Fruit fly (Drosophila melanogaster) whole organism, embryonic: ENCODE data around the gene Liprin-alpha.

ENCODE experiments used
- ATbp ChIP-seq: fragments of 200-800 bp; sonication (Bioruptor generic); optimal IDR thresholded peaks from 2 replicates; lab custom pipeline; 2017; ENCODE audit warnings: missing biosample characterization, mild to moderate bottlenecking, missing genetic modification characterization, missing genetic modification reagents
- B-H1 ChIP-seq: fragments of 200-800 bp; sonication (Bioruptor generic); IDR thresholded peaks from 3 replicates; pipeline ENCODE4 v1.3.6; 2022; ENCODE audit warnings: missing biosample characterization, missing genetic modification characterization
- CG10274 ChIP-seq: fragments of 200-800 bp; sonication (Bioruptor generic); optimal IDR thresholded peaks from 3 replicates; lab custom pipeline; 2017; ENCODE audit warnings: missing biosample characterization, mild to moderate bottlenecking, missing genetic modification characterization
- CG11456 ChIP-seq: fragments of 200-800 bp; sonication (Bioruptor generic); IDR thresholded peaks from 3 replicates; pipeline ENCODE4 v1.3.6; 2022; ENCODE audit warnings: missing biosample characterization, missing genetic modification characterization
- CG1233 ChIP-seq: fragments of 200-800 bp; sonication (Bioruptor generic); optimal IDR thresholded peaks from 4 replicates; lab custom pipeline; 2018; ENCODE audit warnings: missing biosample characterization, mild to moderate bottlenecking, missing genetic modification characterization
- CG13624 ChIP-seq: fragments of 200-800 bp; sonication (Bioruptor generic); optimal IDR thresholded peaks from 2 replicates; lab custom pipeline; 2016; ENCODE audit warnings: missing biosample characterization, missing genetic modification characterization
- CG15601 ChIP-seq: fragments of 200-800 bp; sonication (Bioruptor generic); optimal IDR thresholded peaks from 3 replicates; lab custom pipeline; 2019; ENCODE audit warnings: missing biosample characterization, mild to moderate bottlenecking, missing genetic modification characterization, moderate library complexity
- CG15696 ChIP-seq: fragments of 200-800 bp; sonication (Bioruptor generic); optimal IDR thresholded peaks from 2 replicates; lab custom pipeline; 2019; ENCODE audit warnings: missing biosample characterization, mild to moderate bottlenecking, missing genetic modification characterization, moderate library complexity
- CG17912 ChIP-seq: fragments of 200-800 bp; sonication (Bioruptor generic); optimal IDR thresholded peaks from 2 replicates; lab custom pipeline; 2018; ENCODE audit warnings: missing biosample characterization, mild to moderate bottlenecking, missing genetic modification characterization
- CG1792 ChIP-seq: fragments of 200-800 bp; sonication (Bioruptor generic); optimal IDR thresholded peaks from 2 replicates; lab custom pipeline; 2016; ENCODE audit warnings: missing biosample characterization, missing genetic modification characterization
- CG18764 ChIP-seq: fragments of 200-800 bp; sonication (Bioruptor generic); optimal IDR thresholded peaks from 3 replicates; lab custom pipeline; 2016; ENCODE audit warnings: missing biosample characterization, missing genetic modification characterization
- CG2202 ChIP-seq: fragments of 200-800 bp; sonication (Bioruptor generic); optimal IDR thresholded peaks from 2 replicates; lab custom pipeline; 2018; ENCODE audit warnings: missing biosample characterization, mild to moderate bottlenecking, missing genetic modification characterization
- CG42726 ChIP-seq: fragments of 200-800 bp; sonication (Bioruptor generic); IDR thresholded peaks from 2 replicates; pipeline ENCODE4 v1.3.6; 2022; ENCODE audit warnings: missing biosample characterization, missing genetic modification characterization; ENCODE audit not compliant: partially characterized antibody
- CG4328 ChIP-seq: fragments of 200-800 bp; sonication (Bioruptor generic); optimal IDR thresholded peaks from 3 replicates; lab custom pipeline; 2017; ENCODE audit warnings: missing biosample characterization, missing genetic modification reagents, missing genetic modification characterization
- CG4404 ChIP-seq: fragments of 200-800 bp; sonication (Bioruptor generic); IDR thresholded peaks from 2 replicates; pipeline ENCODE4 v1.3.6; 2022; ENCODE audit warnings: missing biosample characterization, missing genetic modification characterization
- CG4854 ChIP-seq: fragments of 200-800 bp; sonication (Bioruptor generic); optimal IDR thresholded peaks from 2 replicates; lab custom pipeline; 2016; ENCODE audit warnings: missing biosample characterization, missing genetic modification characterization, inconsistent platforms
- CG5180 ChIP-seq: fragments of 200-800 bp; sonication (Bioruptor generic); optimal IDR thresholded peaks from 3 replicates; lab custom pipeline; 2017; ENCODE audit warnings: missing biosample characterization, missing genetic modification characterization, mild to moderate bottlenecking, moderate library complexity, missing genetic modification reagents
- CG7271 ChIP-seq: fragments of 200-800 bp; sonication (Bioruptor generic); optimal IDR thresholded peaks from 2 replicates; lab custom pipeline; 2018; ENCODE audit warnings: missing biosample characterization, mild to moderate bottlenecking, missing genetic modification characterization, moderate library complexity
- CG7745 ChIP-seq: fragments of 200-800 bp; sonication (Bioruptor generic); optimal IDR thresholded peaks from 2 replicates; lab custom pipeline; 2018; ENCODE audit warnings: missing biosample characterization, mild to moderate bottlenecking, missing genetic modification characterization, moderate library complexity
- Dbx ChIP-seq: fragments of 200-800 bp; sonication (Bioruptor generic); IDR thresholded peaks from 3 replicates; pipeline ENCODE4 v1.3.6; 2022; ENCODE audit warnings: missing biosample characterization, missing genetic modification characterization
- Dfd ChIP-seq, 2 experiments: fragments of >200 bp; optimal IDR thresholded peaks; 2 replicates each; lab custom pipeline; 2017; ENCODE audit warnings: missing biosample characterization in 2 of 2, missing genetic modification characterization in 2 of 2
- Dll ChIP-seq: fragments of 200-800 bp; sonication (Bioruptor generic); IDR thresholded peaks from 4 replicates; pipeline ENCODE4 v1.3.6; 2022; ENCODE audit warnings: missing biosample characterization, missing genetic modification characterization; ENCODE audit not compliant: partially characterized antibody
- Doc2 ChIP-seq: fragments of 200-800 bp; sonication (Bioruptor generic); IDR thresholded peaks from 2 replicates; pipeline ENCODE4 v1.3.6; 2022; ENCODE audit warnings: missing biosample characterization, missing genetic modification characterization
- Fer2 ChIP-seq: fragments of 200-800 bp; sonication (Bioruptor generic); optimal IDR thresholded peaks from 2 replicates; lab custom pipeline; 2018; ENCODE audit warnings: missing biosample characterization, mild to moderate bottlenecking, missing genetic modification characterization, moderate library complexity
- Gug ChIP-seq: fragments of 200-800 bp; sonication (Bioruptor generic); IDR thresholded peaks from 4 replicates; pipeline ENCODE4 v1.3.6; 2022; ENCODE audit warnings: missing biosample characterization, missing genetic modification characterization
- HmgD ChIP-seq: fragments of 200-800 bp; sonication (Bioruptor generic); optimal IDR thresholded peaks from 3 replicates; lab custom pipeline; 2016; ENCODE audit warnings: missing biosample characterization, missing genetic modification characterization
- Hsf ChIP-seq: fragments of 200-800 bp; sonication (Bioruptor generic); optimal IDR thresholded peaks from 3 replicates; lab custom pipeline; 2016; ENCODE audit warnings: missing biosample characterization, missing genetic modification characterization
- Mes4 ChIP-seq: fragments of 200-800 bp; sonication (Bioruptor generic); optimal IDR thresholded peaks from 2 replicates; lab custom pipeline; 2016; ENCODE audit warnings: missing biosample characterization, missing genetic modification characterization
- NC2α ChIP-seq: fragments of 200-800 bp; sonication (Bioruptor generic); optimal IDR thresholded peaks from 2 replicates; lab custom pipeline; 2016; ENCODE audit warnings: missing biosample characterization, missing genetic modification characterization
- Rx ChIP-seq: fragments of 200-800 bp; sonication (Bioruptor generic); IDR thresholded peaks from 2 replicates; pipeline ENCODE4 v1.3.6; 2022; ENCODE audit warnings: missing biosample characterization, missing genetic modification characterization
- ab ChIP-seq: fragments of 200-800 bp; sonication (Bioruptor generic); optimal IDR thresholded peaks from 2 replicates; lab custom pipeline; 2016; ENCODE audit warnings: missing biosample characterization, missing genetic modification characterization
- chm ChIP-seq: fragments of 200-800 bp; sonication (Bioruptor generic); IDR thresholded peaks from 2 replicates; pipeline ENCODE4 v1.3.6; 2022; ENCODE audit warnings: missing biosample characterization, missing genetic modification characterization
- chn ChIP-seq: fragments of 200-800 bp; sonication (Bioruptor generic); optimal IDR thresholded peaks from 2 replicates; lab custom pipeline; 2016; ENCODE audit warnings: missing biosample characterization, missing genetic modification characterization
- dan ChIP-seq: fragments of 200-800 bp; sonication (Bioruptor generic); IDR thresholded peaks from 2 replicates; pipeline ENCODE4 v1.3.6; 2022; ENCODE audit warnings: missing biosample characterization, missing genetic modification characterization
- dati ChIP-seq: fragments of 200-800 bp; sonication (Bioruptor generic); IDR thresholded peaks from 2 replicates; pipeline ENCODE4 v1.3.6; 2022; ENCODE audit warnings: missing biosample characterization, missing genetic modification characterization
- inv ChIP-seq: fragments of 200-800 bp; sonication (Bioruptor generic); IDR thresholded peaks from 2 replicates; pipeline ENCODE4 v1.3.6; 2022; ENCODE audit warnings: missing biosample characterization, missing genetic modification characterization; ENCODE audit not compliant: partially characterized antibody
- ken ChIP-seq: fragments of 200-800 bp; sonication (Bioruptor generic); IDR thresholded peaks from 3 replicates; pipeline ENCODE4 v1.3.6; 2022; ENCODE audit warnings: missing biosample characterization, missing genetic modification characterization
- lmd ChIP-seq: fragments of 200-800 bp; sonication (Bioruptor generic); IDR thresholded peaks from 2 replicates; pipeline ENCODE4 v1.3.6; 2022; ENCODE audit warnings: missing biosample characterization, missing genetic modification characterization
- maf-S ChIP-seq: fragments of 200-800 bp; sonication (Bioruptor generic); optimal IDR thresholded peaks from 2 replicates; lab custom pipeline; 2016; ENCODE audit warnings: missing biosample characterization, missing genetic modification characterization
- mam ChIP-seq: fragments of 200-800 bp; sonication (Bioruptor generic); optimal IDR thresholded peaks from 3 replicates; lab custom pipeline; 2016; ENCODE audit warnings: missing biosample characterization, missing genetic modification characterization
- mld ChIP-seq: fragments of 200-800 bp; sonication (Bioruptor generic); IDR thresholded peaks from 3 replicates; pipeline ENCODE4 v1.3.6; 2022; ENCODE audit warnings: missing biosample characterization, missing genetic modification characterization; ENCODE audit not compliant: partially characterized antibody
- nau ChIP-seq: fragments of 200-800 bp; sonication (Bioruptor generic); optimal IDR thresholded peaks from 3 replicates; lab custom pipeline; 2017; ENCODE audit warnings: missing biosample characterization, mild to moderate bottlenecking, missing genetic modification characterization, missing genetic modification reagents
- otp ChIP-seq: fragments of 200-800 bp; sonication (Bioruptor generic); IDR thresholded peaks from 3 replicates; pipeline ENCODE4, ENCODE4 v1.3.6; 2022; ENCODE audit warnings: missing biosample characterization, missing genetic modification characterization
- pan ChIP-seq, 4 experiments: fragments of >200 bp in 3 of 4; fragments of 200-800 bp in 1 of 4; sonication (Bioruptor generic) in 1 of 4; optimal IDR thresholded peaks in 3 of 4; IDR thresholded peaks in 1 of 4; 2 replicates each; pipeline versions ENCODE4 v1.3.6 to Lab custom; 2017 to 2022; ENCODE audit warnings: missing biosample characterization in 2 of 4, missing genetic modification characterization in 2 of 4, mixed read lengths in 1 of 4
- zfh1 ChIP-seq: fragments of 200-800 bp; sonication (Bioruptor generic); IDR thresholded peaks from 3 replicates; pipeline ENCODE4 v1.3.6; 2022; ENCODE audit warnings: missing biosample characterization, missing genetic modification characterization

Liprin-alpha gene

DNA sequence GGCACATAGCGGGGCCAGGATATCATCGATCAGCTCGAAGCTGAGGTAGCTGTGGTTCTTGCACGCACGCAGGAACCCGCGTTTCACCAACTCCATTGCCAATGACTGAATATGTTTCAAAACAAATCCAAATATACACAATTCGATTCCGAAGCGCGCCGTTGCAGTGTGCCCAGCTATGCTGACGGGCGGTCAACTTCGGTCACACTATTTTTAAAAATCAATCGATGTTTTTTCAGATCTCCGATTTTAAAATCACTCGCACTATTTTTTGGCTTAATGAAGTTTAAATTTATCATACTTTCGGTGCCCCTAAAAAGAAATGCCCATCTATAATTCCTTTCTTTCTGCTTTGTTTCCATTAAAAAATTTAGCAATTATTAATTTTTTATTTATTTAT is 46.2 kb upstream of the Liprin-alpha start, which contains the start of gene Nse1 (continued):
- no peak; the same call in 1 of the 2 replicates for TF ChIP-seq CG42726 (GFP tag; lab: Robert Waterston, UW)
- TF ChIP-seq Hsf (GFP tag; lab: Kevin White, UChicago): no peak
- no peak for TF ChIP-seq Rx (GFP tag; lab: Robert Waterston, UW)
- TF ChIP-seq CG1233 (GFP tag; lab: Kevin White, UChicago): no peak
- TF ChIP-seq CG4328: no peak
- TF ChIP-seq chm (GFP tag; lab: Robert Waterston, UW): no peak
- no peak for TF ChIP-seq nau (GFP tag; lab: Kevin White, UChicago)
- TF ChIP-seq ab (GFP tag; lab: Kevin White, UChicago): no peak
- TF ChIP-seq otp (GFP tag; lab: Robert Waterston, UW): no peak
- TF ChIP-seq inv (GFP tag; lab: Robert Waterston, UW): peak; percentile 67
- TF ChIP-seq CG4854 (GFP tag; lab: Kevin White, UChicago): no peak
- TF ChIP-seq CG2202 (tag; lab: Kevin White, UChicago): no peak
- no peak for TF ChIP-seq CG15696 (tag; lab: Kevin White, UChicago)
- TF ChIP-seq CG4404 (GFP tag; lab: Robert Waterston, UW): no peak
- no peak for TF ChIP-seq CG17912 (GFP tag; lab: Kevin White, UChicago)
- no peak for TF ChIP-seq CG7745 (tag; lab: Kevin White, UChicago)
- TF ChIP-seq lmd (GFP tag; lab: Robert Waterston, UW): no peak
- no peak for TF ChIP-seq CG15601 (tag; lab: Kevin White, UChicago)
- no peak for TF ChIP-seq Dfd (GFP tag; optimal IDR thresholded peaks at IDR 0.05; lab: Kevin White, UChicago)
- TF ChIP-seq Dbx: no peak
- no peak for TF ChIP-seq CG5180 (GFP tag; lab: Kevin White, UChicago)
- TF ChIP-seq chn (GFP tag; lab: Kevin White, UChicago): no peak
- TF ChIP-seq dati (GFP tag; lab: Robert Waterston, UW): no peak
- no peak for TF ChIP-seq CG10274
- TF ChIP-seq CG18764: no peak
- TF ChIP-seq maf-S (GFP tag; lab: Kevin White, UChicago): no peak
- TF ChIP-seq ATbp (GFP tag; lab: Kevin White, UChicago): no peak
- no peak for TF ChIP-seq Mes4
- no peak for TF ChIP-seq zfh1
- no peak for TF ChIP-seq Gug (GFP tag; lab: Robert Waterston, UW)
- no peak for TF ChIP-seq dan
- TF ChIP-seq B-H1: no peak
- no peak for TF ChIP-seq mam (GFP tag; lab: Kevin White, UChicago)
- TF ChIP-seq ken (GFP tag; lab: Robert Waterston, UW): no peak
- TF ChIP-seq NC2α (GFP tag; lab: Kevin White, UChicago): no peak
- TF ChIP-seq mld: no peak
- TF ChIP-seq Doc2 (GFP tag; lab: Robert Waterston, UW): no peak
- TF ChIP-seq CG11456 (GFP tag; lab: Robert Waterston, UW): no peak
- no peak for TF ChIP-seq CG13624 (GFP tag; lab: Kevin White, UChicago)
- no peak for TF ChIP-seq CG7271 (tag; lab: Kevin White, UChicago)
- no peak for TF ChIP-seq CG1792 (GFP tag; lab: Kevin White, UChicago)
- TF ChIP-seq Dll (GFP tag; lab: Robert Waterston, UW): peak; percentile 75; the same call in 3 of the 4 replicates
- TF ChIP-seq HmgD (GFP tag; lab: Kevin White, UChicago): no peak
- no peak for TF ChIP-seq pan (optimal IDR thresholded peaks at IDR 0.05; lab: Kevin White, UChicago)
- TF ChIP-seq pan (GFP tag; optimal IDR thresholded peaks at IDR 0.05 in 1 of 2, IDR thresholded peaks at IDR 0.05 in 1 of 2): no peak
- no peak for TF ChIP-seq Fer2 (tag; lab: Kevin White, UChicago)
- TF ChIP-seq, all 482 proteins: peak for 60
